Worm (Caenorhabditis elegans): ENCODE results near the gene nhr-50.
"Not testable (repeated sequence)": the region's sequence is repeated elsewhere in the genome, so short reads cannot be mapped to it uniquely, and the experiment has no call there.

- not testable (repeated sequence) for TF ChIP-seq pha-4 (tag; optimal IDR thresholded peaks at IDR 0.05); nhr-12 (tag; optimal IDR thresholded peaks at IDR 0.05); unc-62 (GFP tag; optimal IDR thresholded peaks at IDR 0.05); lin-32 (GFP tag; optimal IDR thresholded peaks at IDR 0.05); blmp-1 (tag; optimal IDR thresholded peaks at IDR 0.05); sem-2 (GFP tag; optimal IDR thresholded peaks at IDR 0.05); cnd-1 (tag; optimal IDR thresholded peaks at IDR 0.05); ztf-11 (tag; optimal IDR thresholded peaks at IDR 0.05)
Measured at ce11 chrV:15991850-15992249, 8.6 kb downstream of the nhr-50 start, which contains the start of gene C06C6.7.

Measured in whole organism, mixed stage, embryonic.